Worm (Caenorhabditis elegans) whole organism, mixed stage, embryonic: Measurements from ENCODE around the gene K04C2.5.
A peak's percentile ranks its signal among the peaks of the same experiment; 100 is the strongest.

Experiments
- M03D4.4 ChIP-seq: sonication (generic microtip); optimal IDR thresholded peaks from 2 replicates; lab custom pipeline; 2017; ENCODE audit warnings: mild to moderate bottlenecking, missing genetic modification characterization, missing compliant biosample characterization
- bed-3 ChIP-seq: fragments of 200-800 bp; sonication (Bioruptor generic); optimal IDR thresholded peaks from 3 replicates; lab custom pipeline; 2018; ENCODE audit warnings: mild to moderate bottlenecking, missing genetic modification characterization, moderate library complexity, missing compliant biosample characterization
- blmp-1 ChIP-seq: fragments of 150-350 bp; optimal IDR thresholded peaks from 2 replicates; lab custom pipeline; 2014; ENCODE audit warnings: missing biosample characterization, missing genetic modification characterization
- ceh-39 ChIP-seq: fragments of 150-350 bp; optimal IDR thresholded peaks from 2 replicates; lab custom pipeline; 2014; ENCODE audit warnings: missing biosample characterization, missing genetic modification characterization
- ceh-43 ChIP-seq: fragments of 200-800 bp; sonication (Bioruptor generic); optimal IDR thresholded peaks from 2 replicates; lab custom pipeline; 2018; ENCODE audit warnings: mild to moderate bottlenecking, missing genetic modification characterization, moderate library complexity, missing compliant biosample characterization
- ceh-83 ChIP-seq: fragments of 200-800 bp; sonication (Bioruptor generic); optimal IDR thresholded peaks from 2 replicates; lab custom pipeline; 2018; ENCODE audit warnings: mild to moderate bottlenecking, missing genetic modification characterization, missing compliant biosample characterization
- ces-1 ChIP-seq: fragments of 150-350 bp; optimal IDR thresholded peaks from 2 replicates; lab custom pipeline; 2014; ENCODE audit warnings: missing biosample characterization, missing genetic modification reagents, missing genetic modification characterization
- cnd-1 ChIP-seq: fragments of 200-800 bp; sonication (Bioruptor generic); optimal IDR thresholded peaks from 2 replicates; lab custom pipeline; 2018; ENCODE audit warnings: mild to moderate bottlenecking, missing genetic modification characterization, missing compliant biosample characterization
- drap-1 ChIP-seq: fragments of 200-800 bp; sonication (Bioruptor generic); optimal IDR thresholded peaks from 3 replicates; lab custom pipeline; 2018; ENCODE audit warnings: mild to moderate bottlenecking, missing genetic modification characterization, missing compliant biosample characterization
- elt-1 ChIP-seq: sonication (generic microtip); optimal IDR thresholded peaks from 2 replicates; lab custom pipeline; 2017; ENCODE audit warnings: missing genetic modification characterization, mild to moderate bottlenecking, missing compliant biosample characterization, antibody characterized with exemption, moderate library complexity, borderline replicate concordance; ENCODE audit not compliant: insufficient read depth
- elt-3 ChIP-seq: fragments of 150-350 bp; optimal IDR thresholded peaks from 2 replicates; lab custom pipeline; 2014; ENCODE audit warnings: missing biosample characterization, missing genetic modification characterization
- flh-1 ChIP-seq: fragments of 200-800 bp; sonication (Bioruptor generic); optimal IDR thresholded peaks from 2 replicates; lab custom pipeline; 2018; ENCODE audit warnings: mild to moderate bottlenecking, missing genetic modification characterization, moderate library complexity, missing compliant biosample characterization
- ham-2 ChIP-seq: fragments of 200-800 bp; sonication (Bioruptor generic); optimal IDR thresholded peaks from 2 replicates; lab custom pipeline; 2018; ENCODE audit warnings: mild to moderate bottlenecking, missing genetic modification characterization, missing compliant biosample characterization
- hlh-1 ChIP-seq: fragments of 150-350 bp; optimal IDR thresholded peaks from 2 replicates; lab custom pipeline; 2014; ENCODE audit warnings: missing biosample characterization, missing genetic modification reagents, missing genetic modification characterization
- lin-13 ChIP-seq: fragments of 150-350 bp; optimal IDR thresholded peaks from 2 replicates; lab custom pipeline; 2014; ENCODE audit warnings: missing biosample characterization, missing genetic modification characterization
- lin-32 ChIP-seq: fragments of 200-800 bp; sonication (Bioruptor generic); optimal IDR thresholded peaks from 2 replicates; lab custom pipeline; 2018; ENCODE audit warnings: mild to moderate bottlenecking, missing genetic modification characterization, missing compliant biosample characterization
- lsy-2 ChIP-seq: fragments of 150-350 bp; optimal IDR thresholded peaks from 2 replicates; lab custom pipeline; 2014; ENCODE audit warnings: missing biosample characterization, missing genetic modification characterization
- mab-5 ChIP-seq: fragments of 150-350 bp; optimal IDR thresholded peaks from 2 replicates; lab custom pipeline; 2014; ENCODE audit warnings: missing biosample characterization, missing genetic modification characterization
- nhr-12 ChIP-seq: fragments of 150-350 bp; optimal IDR thresholded peaks from 2 replicates; lab custom pipeline; 2014; ENCODE audit warnings: missing biosample characterization, missing genetic modification characterization
- nhr-2 ChIP-seq: fragments of 150-350 bp; optimal IDR thresholded peaks from 2 replicates; lab custom pipeline; 2014; ENCODE audit warnings: missing biosample characterization, missing genetic modification characterization
- nhr-237 ChIP-seq: fragments of 150-350 bp; optimal IDR thresholded peaks from 2 replicates; lab custom pipeline; 2014; ENCODE audit warnings: missing biosample characterization, missing genetic modification characterization
- nhr-28 ChIP-seq: fragments of 150-350 bp; optimal IDR thresholded peaks from 2 replicates; lab custom pipeline; 2014; ENCODE audit warnings: missing biosample characterization, missing genetic modification characterization
- pha-4 ChIP-seq: fragments of 150-350 bp; optimal IDR thresholded peaks from 2 replicates; lab custom pipeline; 2018; ENCODE audit warnings: missing biosample characterization, missing genetic modification reagents, missing genetic modification characterization
- snpc-4 ChIP-seq: fragments of 150-350 bp; optimal IDR thresholded peaks from 2 replicates; lab custom pipeline; 2014; ENCODE audit warnings: missing biosample characterization, missing genetic modification characterization
- sptf-1 ChIP-seq: sonication (generic microtip); optimal IDR thresholded peaks from 2 replicates; lab custom pipeline; 2017; ENCODE audit warnings: mild to moderate bottlenecking, missing genetic modification characterization, moderate library complexity, missing compliant biosample characterization
- tbx-8 ChIP-seq: fragments of 200-800 bp; sonication (Bioruptor generic); optimal IDR thresholded peaks from 2 replicates; lab custom pipeline; 2018; ENCODE audit warnings: mild to moderate bottlenecking, missing genetic modification characterization, moderate library complexity, missing compliant biosample characterization
- unc-120 ChIP-seq: sonication (generic microtip); optimal IDR thresholded peaks from 2 replicates; lab custom pipeline; 2017; ENCODE audit warnings: missing genetic modification characterization, missing compliant biosample characterization; ENCODE audit not compliant: poor library complexity, severe bottlenecking
- unc-39 ChIP-seq: fragments of 150-350 bp; optimal IDR thresholded peaks from 2 replicates; lab custom pipeline; 2014; ENCODE audit warnings: missing biosample characterization, missing genetic modification characterization
- unc-62 ChIP-seq: fragments of 150-350 bp; optimal IDR thresholded peaks from 2 replicates; lab custom pipeline; 2014; ENCODE audit warnings: missing biosample characterization, missing genetic modification reagents, missing genetic modification characterization
- zip-8 ChIP-seq: fragments of 150-350 bp; optimal IDR thresholded peaks from 2 replicates; lab custom pipeline; 2014; ENCODE audit warnings: missing biosample characterization, missing genetic modification characterization
- ztf-11 ChIP-seq: fragments of 150-350 bp; optimal IDR thresholded peaks from 2 replicates; lab custom pipeline; 2014; ENCODE audit warnings: missing biosample characterization, missing genetic modification characterization

K04C2.5 gene

ce11 chrIII:6880797-6881196 lies 10.7 kb downstream of the K04C2.5 start, which contains the start of gene K04C2.7:
Gene K04C2.7, plus strand, starts transcription at chrIII:6881097.
- TF ChIP-seq lsy-2 (no peak), snpc-4 (tag; lab: Kevin White, UChicago) (no peak), M03D4.4 (tag; lab: Kevin White, UChicago) (no peak), ceh-83 (no peak), ceh-39 (no peak), unc-62 (GFP tag; lab: Kevin White, UChicago) (no peak), ces-1 (GFP tag; lab: Kevin White, UChicago) (no peak), nhr-28 (tag; lab: Kevin White, UChicago) (no peak), nhr-237 (tag; lab: Kevin White, UChicago) (no peak), cnd-1 (tag; lab: Kevin White, UChicago) (no peak), unc-39 (tag; lab: Kevin White, UChicago) (no peak), zip-8 (tag; lab: Kevin White, UChicago) (no peak), drap-1 (no peak), ztf-11 (tag; lab: Kevin White, UChicago) (no peak), lin-32 (GFP tag; lab: Kevin White, UChicago) (no peak), sptf-1 (tag; lab: Kevin White, UChicago) (no peak), tbx-8 (GFP tag; lab: Kevin White, UChicago) (no peak), ceh-43 (GFP tag; lab: Kevin White, UChicago) (no peak)

- TF ChIP-seq nhr-12 (tag; lab: Kevin White, UChicago) (no peak), snpc-4 (tag; lab: Kevin White, UChicago) (no peak), blmp-1 (tag; lab: Kevin White, UChicago) (no peak)
These were observed 17.7 kb downstream of the K04C2.5 start for ce11 chrIII:6873724-6874123.

- TF ChIP-seq snpc-4 (tag; lab: Kevin White, UChicago): no peak
- no peak for TF ChIP-seq mab-5 (tag; lab: Kevin White, UChicago)
- TF ChIP-seq ceh-83: no peak
- no peak for TF ChIP-seq M03D4.4 (tag; lab: Kevin White, UChicago)
- no peak for TF ChIP-seq ham-2 (GFP tag; lab: Kevin White, UChicago)
- TF ChIP-seq hlh-1 (tag; lab: Kevin White, UChicago): no peak
- TF ChIP-seq zip-8 (tag; lab: Kevin White, UChicago): no peak
- no peak for TF ChIP-seq lsy-2
- no peak for TF ChIP-seq nhr-2
- no peak for TF ChIP-seq tbx-8 (GFP tag; lab: Kevin White, UChicago)
- TF ChIP-seq pha-4: no peak
- no peak for TF ChIP-seq blmp-1 (tag; lab: Kevin White, UChicago)
- no peak for TF ChIP-seq nhr-12 (tag; lab: Kevin White, UChicago)
- no peak for TF ChIP-seq bed-3 (GFP tag; lab: Kevin White, UChicago)
- no peak for TF ChIP-seq lin-32 (GFP tag; lab: Kevin White, UChicago)
- no peak for TF ChIP-seq nhr-28 (tag; lab: Kevin White, UChicago)
- no peak for TF ChIP-seq flh-1 (GFP tag; lab: Kevin White, UChicago)
- TF ChIP-seq ces-1 (GFP tag; lab: Kevin White, UChicago): no peak
- no peak for TF ChIP-seq lin-13 (tag; lab: Kevin White, UChicago)
These were observed 18.8 kb downstream of the K04C2.5 start, which contains the start of gene K04C2.3 for ce11 chrIII:6872534-6873150. Gene K04C2.3, plus strand, starts transcription at chrIII:6873089.

ce11 chrIII:6871668-6872067 lies 19.8 kb downstream of the K04C2.5 start:
- TF ChIP-seq zip-8 (tag; lab: Kevin White, UChicago) (no peak), sptf-1 (tag; lab: Kevin White, UChicago) (no peak), nhr-2 (peak; percentile 46), hlh-1 (tag; lab: Kevin White, UChicago) (peak; percentile 52), ztf-11 (tag; lab: Kevin White, UChicago) (no peak), elt-1 (tag; lab: Kevin White, UChicago) (no peak), unc-120 (tag; lab: Kevin White, UChicago) (no peak)
- TF ChIP-seq, all 35 proteins: peak for 2

- TF ChIP-seq nhr-28 (tag; lab: Kevin White, UChicago): no peak
- TF ChIP-seq drap-1: no peak
- TF ChIP-seq lin-13 (tag; lab: Kevin White, UChicago): no peak
- TF ChIP-seq nhr-12 (tag; lab: Kevin White, UChicago): no peak
- TF ChIP-seq tbx-8 (GFP tag; lab: Kevin White, UChicago): no peak
- TF ChIP-seq lsy-2: no peak
- TF ChIP-seq ces-1 (GFP tag; lab: Kevin White, UChicago): no peak
- TF ChIP-seq elt-3 (tag; lab: Kevin White, UChicago): no peak
- no peak for TF ChIP-seq elt-1 (tag; lab: Kevin White, UChicago)
- TF ChIP-seq nhr-2: no peak
- no peak for TF ChIP-seq sptf-1 (tag; lab: Kevin White, UChicago)
- TF ChIP-seq unc-62 (GFP tag; lab: Kevin White, UChicago): no peak
- no peak for TF ChIP-seq ham-2 (GFP tag; lab: Kevin White, UChicago)
- TF ChIP-seq bed-3 (GFP tag; lab: Kevin White, UChicago): no peak
- TF ChIP-seq lin-32 (GFP tag; lab: Kevin White, UChicago): no peak
- TF ChIP-seq unc-39 (tag; lab: Kevin White, UChicago): no peak
- TF ChIP-seq zip-8 (tag; lab: Kevin White, UChicago): no peak
- TF ChIP-seq mab-5 (tag; lab: Kevin White, UChicago): no peak
- TF ChIP-seq snpc-4 (tag; lab: Kevin White, UChicago): no peak
These were observed 20.4 kb downstream of the K04C2.5 start for ce11 chrIII:6871067-6871466.
